Worm (Caenorhabditis elegans) whole organism, L4 larva: Measurements from ENCODE around the gene C16C4.18.

ENCODE experiments used
- ZK337.2 ChIP-seq: fragments of 200-800 bp; sonication (Bioruptor generic); IDR thresholded peaks from 2 replicates; pipeline ENCODE4 v1.3.6; 2022; ENCODE audit warnings: missing genetic modification reagents, missing genetic modification characterization, missing compliant biosample characterization
- ceh-82 ChIP-seq: sonication (generic microtip); optimal IDR thresholded peaks from 2 replicates; lab custom pipeline; 2017; ENCODE audit warnings: missing biosample characterization, missing genetic modification characterization
- egl-27 ChIP-seq: sonication (generic microtip); optimal IDR thresholded peaks from 3 replicates; lab custom pipeline; 2017; ENCODE audit warnings: missing biosample characterization, missing genetic modification reagents, missing genetic modification characterization
- fkh-10 ChIP-seq: fragments of 150-350 bp; optimal IDR thresholded peaks from 2 replicates; lab custom pipeline; 2014; ENCODE audit warnings: missing biosample characterization, missing genetic modification reagents, missing genetic modification characterization
- fos-1 ChIP-seq: fragments of 150-350 bp; optimal IDR thresholded peaks from 2 replicates; lab custom pipeline; 2014; ENCODE audit warnings: missing biosample characterization, missing genetic modification characterization
- lin-39 ChIP-seq: fragments of 150-350 bp; optimal IDR thresholded peaks from 2 replicates; lab custom pipeline; 2014; ENCODE audit warnings: missing biosample characterization, missing genetic modification reagents, missing genetic modification characterization
- nhr-237 ChIP-seq: sonication (generic microtip); optimal IDR thresholded peaks from 2 replicates; lab custom pipeline; 2017; ENCODE audit warnings: missing biosample characterization, missing genetic modification characterization
- nhr-28 ChIP-seq: fragments of 150-350 bp; optimal IDR thresholded peaks from 2 replicates; lab custom pipeline; 2014; ENCODE audit warnings: missing biosample characterization, missing genetic modification characterization
- pha-4 ChIP-seq, 2 experiments: fragments of 150-350 bp in 1 of 2; fragments of 200-800 bp in 1 of 2; sonication (Bioruptor generic) in 1 of 2; IDR thresholded peaks in 1 of 2; optimal IDR thresholded peaks in 1 of 2; 2 replicates each; pipeline versions ENCODE4 v1.3.6 to Lab custom; 2014 to 2022; ENCODE audit warnings: missing genetic modification characterization in 2 of 2, missing genetic modification reagents in 2 of 2, missing biosample characterization in 1 of 2, missing compliant biosample characterization in 1 of 2
- tag-97 ChIP-seq: fragments of 200-800 bp; sonication (Bioruptor generic); IDR thresholded peaks from 2 replicates; pipeline ENCODE4 v1.3.6; 2022; ENCODE audit warnings: missing genetic modification characterization, missing compliant biosample characterization
- unc-39 ChIP-seq: sonication (generic microtip); optimal IDR thresholded peaks from 2 replicates; lab custom pipeline; 2017; ENCODE audit warnings: missing biosample characterization, missing genetic modification characterization
- unc-62 ChIP-seq, 3 experiments: fragments of 150-350 bp in 1 of 3; sonication (generic microtip); optimal IDR thresholded peaks in 2 of 3; peaks in 1 of 3; 1 replicate in 1 of 3; 2 replicates in 2 of 3; lab custom pipeline; 2014 to 2017; ENCODE audit warnings: missing biosample characterization in 3 of 3, missing genetic modification characterization in 3 of 3, missing genetic modification reagents in 3 of 3, missing genotype in 1 of 3

DNA sequence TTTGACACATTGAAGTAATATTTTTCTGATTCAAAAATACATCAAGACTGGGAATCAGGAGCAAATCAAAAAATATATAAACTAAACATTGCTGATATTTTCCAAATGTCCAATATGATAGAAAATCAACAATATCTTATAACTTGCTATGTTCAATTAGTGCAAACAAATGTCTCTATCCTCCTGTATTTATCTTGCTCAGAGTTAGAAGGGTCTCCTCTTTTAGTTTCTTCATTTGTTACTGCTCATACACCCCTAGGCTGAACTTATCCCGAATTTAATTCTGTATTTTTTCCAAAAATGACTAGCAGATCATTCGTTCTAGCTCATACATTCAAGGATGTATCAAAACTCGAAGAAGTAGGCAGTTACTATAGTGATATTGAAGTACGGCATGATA, 40.8 kb upstream of the C16C4.18 start, which contains the start of gene math-23:
- TF ChIP-seq tag-97 (GFP tag; lab: Robert Waterston, UW) (no peak), ZK337.2 (GFP tag; lab: Robert Waterston, UW) (no peak), nhr-28 (tag; lab: Kevin White, UChicago) (no peak), fos-1 (no peak), nhr-237 (tag; lab: Kevin White, UChicago) (no peak), pha-4 (GFP tag; IDR thresholded peaks at IDR 0.05; lab: Robert Waterston, UW) (no peak), pha-4 (tag; optimal IDR thresholded peaks at IDR 0.05; lab: Kevin White, UChicago) (no peak), ceh-82 (no peak), unc-62 (GFP tag; optimal IDR thresholded peaks at IDR 0.05 in 1 of 2; lab: Kevin White, UChicago) (no peak), unc-62 (tag; optimal IDR thresholded peaks at IDR 0.05; lab: Kevin White, UChicago) (no peak), unc-39 (tag; lab: Kevin White, UChicago) (no peak), egl-27 (no peak), lin-39 (no peak), fkh-10 (no peak)
